Fruit fly (Drosophila melanogaster): Measurements from ENCODE around the gene CG15578.

CG15578 gene

dm6 chrX:4242726-4243125 lies 35.0 kb downstream of the CG15578 start, which contains the start of gene Femcoat:
Gene Femcoat (minus strand): TSS chrX:4242826.
- TF ChIP-seq CG6813 (GFP tag; optimal IDR thresholded peaks at IDR 0.05) (no peak), CG18476 (GFP tag; optimal IDR thresholded peaks at IDR 0.05) (no peak), Ets65A (GFP tag) (peak; percentile 71), CG7745 (tag; optimal IDR thresholded peaks at IDR 0.05) (no peak), CG13424 (tag; optimal IDR thresholded peaks at IDR 0.05) (no peak), CG5180 (GFP tag; optimal IDR thresholded peaks at IDR 0.05) (no peak)

DNA sequence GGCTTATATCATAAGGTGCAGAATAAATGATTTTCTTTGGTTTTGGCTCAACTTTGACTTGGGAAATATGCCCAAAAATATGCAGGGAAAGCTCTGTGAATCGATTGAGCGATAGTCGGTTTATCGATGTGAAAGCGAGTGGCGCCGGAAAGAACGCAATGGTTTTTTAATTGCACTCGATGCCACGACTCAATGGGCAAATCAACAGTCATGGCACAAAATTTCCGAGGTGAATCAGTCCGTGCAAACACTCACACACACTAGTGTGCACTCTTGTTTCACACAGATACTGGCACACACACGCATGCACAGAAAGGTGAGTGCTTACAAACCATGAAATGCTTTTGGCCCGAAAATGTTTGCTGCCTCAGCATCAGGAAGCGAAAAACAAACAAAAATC lies 37.6 kb downstream of the CG15578 start:
- TF ChIP-seq Trl (optimal IDR thresholded peaks at IDR 0.05) (no peak), Trl (GFP tag; optimal IDR thresholded peaks at IDR 0.05) (no peak), ERR (GFP tag; optimal IDR thresholded peaks at IDR 0.05) (no peak), CG6854 (GFP tag; optimal IDR thresholded peaks at IDR 0.05) (no peak), stwl (tag; optimal IDR thresholded peaks at IDR 0.05) (peak; percentile 26), Dref (GFP tag; IDR thresholded peaks at IDR 0.05) (peak; percentile 45), CG16863 (GFP tag; optimal IDR thresholded peaks at IDR 0.05) (no peak), CG13123 (GFP tag; optimal IDR thresholded peaks at IDR 0.05) (no peak), CG10366 (GFP tag; IDR thresholded peaks at IDR 0.05) (no peak), CG15073 (GFP tag; optimal IDR thresholded peaks at IDR 0.05) (peak; percentile 88), fu2 (GFP tag; optimal IDR thresholded peaks at IDR 0.05) (no peak), CG4707 (GFP tag; optimal IDR thresholded peaks at IDR 0.05) (no peak), Chrac-16 (GFP tag; optimal IDR thresholded peaks at IDR 0.05) (no peak), sisA (GFP tag; IDR thresholded peaks at IDR 0.05) (no peak), croc (GFP tag; conservative IDR thresholded peaks at IDR 0.05) (no peak), CG11504 (tag; optimal IDR thresholded peaks at IDR 0.05) (no peak), C15 (GFP tag; IDR thresholded peaks at IDR 0.05) (no peak), Poxn (GFP tag; IDR thresholded peaks at IDR 0.05) (no peak), CG1832 (GFP tag; optimal IDR thresholded peaks at IDR 0.05) (no peak), CG2712 (tag; optimal IDR thresholded peaks at IDR 0.05) (no peak), slou (GFP tag; optimal IDR thresholded peaks at IDR 0.05) (no peak), CG3281 (GFP tag; optimal IDR thresholded peaks at IDR 0.05) (no peak), CG14441 (GFP tag; IDR thresholded peaks at IDR 0.05) (no peak), CG8944 (GFP tag; optimal IDR thresholded peaks at IDR 0.05) (no peak), sens (GFP tag) (peak; percentile 39), Rfx (GFP tag; IDR thresholded peaks at IDR 0.05) (0 out of 2 replicates have a peak, but pooled peaks have one; percentile 10), CG7839 (tag; optimal IDR thresholded peaks at IDR 0.05) (no peak), CG10147 (GFP tag; optimal IDR thresholded peaks at IDR 0.05) (no peak), BEAF-32 (GFP tag; optimal IDR thresholded peaks at IDR 0.05) (no peak), kay (GFP tag; optimal IDR thresholded peaks at IDR 0.05) (no peak), zen (tag; optimal IDR thresholded peaks at IDR 0.05) (no peak), hb (GFP tag; IDR thresholded peaks at IDR 0.05; ENCODE audit: partially characterized antibody) (no peak), nmo (GFP tag; optimal IDR thresholded peaks at IDR 0.05) (no peak), CG32772 (GFP tag; IDR thresholded peaks at IDR 0.05) (no peak), CG6654 (GFP tag; optimal IDR thresholded peaks at IDR 0.05) (no peak), CG17385 (GFP tag; optimal IDR thresholded peaks at IDR 0.05) (no peak), sna (GFP tag; IDR thresholded peaks at IDR 0.05; ENCODE audit: partially characterized antibody) (no peak), ci (GFP tag; IDR thresholded peaks at IDR 0.05) (no peak), z (GFP tag; IDR thresholded peaks at IDR 0.05) (peak; percentile 85), CG15269 (tag; optimal IDR thresholded peaks at IDR 0.05) (no peak), cg (GFP tag; optimal IDR thresholded peaks at IDR 0.05) (peak; percentile 7), crol (GFP tag; IDR thresholded peaks at IDR 0.05) (no peak), ato (GFP tag; IDR thresholded peaks at IDR 0.05; ENCODE audit: partially characterized antibody) (no peak), CG11695 (GFP tag; IDR thresholded peaks at IDR 0.05) (no peak), dimm (GFP tag; IDR thresholded peaks at IDR 0.05) (no peak)

All from whole organism, embryonic.